In genomic region chrX:13038791-13039190, ce11 we compare ENCODE assay signal across 5 worm cellular contexts.
TF ChIP-seq lines count a peak whose summit lies in the region.

No protein-coding gene starts in this region.

TF ChIP-seq in whole organism, L1 larva, 84 proteins besides CTCF, POLR2A, EP300 and RAD21 (continued from another document):
- TF ChIP-seq C16A3.4 (tag; optimal IDR thresholded peaks at IDR 0.05; lab: Kevin White, UChicago) = peak; percentile 19
- 0 out of 2 replicates have a peak, but pooled peaks have one; percentile 6 for TF ChIP-seq nhr-19 (GFP tag; conservative IDR thresholded peaks at IDR 0.05; lab: Robert Waterston, UW)
- peak in 1 of 2 experiments; percentile 51 for TF ChIP-seq lin-35 (GFP tag; optimal IDR thresholded peaks at IDR 0.05; lab: Kevin White, UChicago)
- TF ChIP-seq nhr-47 (tag; optimal IDR thresholded peaks at IDR 0.05; lab: Kevin White, UChicago) = peak; percentile 9
- no peak for TF ChIP-seq rnt-1 (tag; optimal IDR thresholded peaks at IDR 0.05; lab: Kevin White, UChicago)
- TF ChIP-seq aha-1 (tag; optimal IDR thresholded peaks at IDR 0.05; lab: Kevin White, UChicago) = no peak
- peak; percentile 18 for TF ChIP-seq snu-23 (GFP tag; optimal IDR thresholded peaks at IDR 0.05; lab: Kevin White, UChicago)
- TF ChIP-seq mdl-1 (tag; optimal IDR thresholded peaks at IDR 0.05; lab: Kevin White, UChicago) = no peak

TF ChIP-seq in whole organism, L2 larva, 48 proteins besides CTCF, POLR2A, EP300 and RAD21 (continued from another document):
- no peak for TF ChIP-seq peb-1 (tag; optimal IDR thresholded peaks at IDR 0.05; lab: Kevin White, UChicago)

TF ChIP-seq in whole organism, L3 larva, 47 proteins besides CTCF, POLR2A, EP300 and RAD21 (continued from another document):
- TF ChIP-seq ceh-16 (tag; optimal IDR thresholded peaks at IDR 0.05; lab: Kevin White, UChicago) = no peak
- TF ChIP-seq unc-39 (tag; optimal IDR thresholded peaks at IDR 0.05; lab: Kevin White, UChicago) = no peak
- TF ChIP-seq ztf-4 (tag; optimal IDR thresholded peaks at IDR 0.05; lab: Kevin White, UChicago) = no peak
- no peak for TF ChIP-seq ztf-11 (tag; optimal IDR thresholded peaks at IDR 0.05; lab: Kevin White, UChicago)
- peak; percentile 79 for TF ChIP-seq lsy-12 (tag; optimal IDR thresholded peaks at IDR 0.05; lab: Kevin White, UChicago)
- TF ChIP-seq nfya-1 (tag; optimal IDR thresholded peaks at IDR 0.05; lab: Kevin White, UChicago; ENCODE audit: insufficient read depth) = peak; percentile 29
- TF ChIP-seq sea-2 (GFP tag; optimal IDR thresholded peaks at IDR 0.05; lab: Kevin White, UChicago) = no peak
- TF ChIP-seq nhr-76 (tag; optimal IDR thresholded peaks at IDR 0.05; lab: Kevin White, UChicago) = no peak
- TF ChIP-seq nhr-23 (tag; optimal IDR thresholded peaks at IDR 0.05; lab: Kevin White, UChicago) = no peak
- peak; percentile 48 for TF ChIP-seq pha-4 (tag; optimal IDR thresholded peaks at IDR 0.05; lab: Kevin White, UChicago)
- no peak for TF ChIP-seq egl-5 (tag; optimal IDR thresholded peaks at IDR 0.05; lab: Kevin White, UChicago)
- TF ChIP-seq nhr-11 (tag; optimal IDR thresholded peaks at IDR 0.05; lab: Kevin White, UChicago) = no peak
- TF ChIP-seq ceh-28 (tag; optimal IDR thresholded peaks at IDR 0.05; lab: Kevin White, UChicago) = no peak
- no peak for TF ChIP-seq egl-27 (tag; optimal IDR thresholded peaks at IDR 0.05; lab: Kevin White, UChicago)

TF ChIP-seq in whole organism, L4 larva, 104 proteins besides CTCF, POLR2A, EP300 and RAD21 (continued from another document and continues in another):
- peak; percentile 84 for TF ChIP-seq dmd-9 (GFP tag; IDR thresholded peaks at IDR 0.05; lab: Robert Waterston, UW)
- TF ChIP-seq madf-5 (GFP tag; IDR thresholded peaks at IDR 0.05; lab: Robert Waterston, UW) = peak in 1 of 2 experiments; percentile 80; a peak in 1 of 4 replicates
- TF ChIP-seq fkh-10 (GFP tag; optimal IDR thresholded peaks at IDR 0.05; lab: Kevin White, UChicago) = no peak
- TF ChIP-seq F26F4.8 (GFP tag; conservative IDR thresholded peaks at IDR 0.05; lab: Robert Waterston, UW) = peak; percentile 79; the same call in 1 of the 2 replicates
- no peak for TF ChIP-seq nhr-10 (tag; optimal IDR thresholded peaks at IDR 0.05; lab: Kevin White, UChicago)
- TF ChIP-seq ceh-32 (tag; optimal IDR thresholded peaks at IDR 0.05; lab: Kevin White, UChicago; ENCODE audit: poor library complexity) = no peak
- TF ChIP-seq daf-16 (GFP tag; optimal IDR thresholded peaks at IDR 0.05; lab: Kevin White, UChicago) = peak; percentile 67 to 89
- peak; percentile 96 for TF ChIP-seq daf-16 (tag; optimal IDR thresholded peaks at IDR 0.05; lab: Kevin White, UChicago)
- peak; percentile 83 for TF ChIP-seq arid-1 (GFP tag; conservative IDR thresholded peaks at IDR 0.05; lab: Robert Waterston, UW)
- no peak for TF ChIP-seq ama-1 (optimal IDR thresholded peaks at IDR 0.05; lab: Kevin White, UChicago)
- TF ChIP-seq D1046.2 (GFP tag; IDR thresholded peaks at IDR 0.05; lab: Robert Waterston, UW) = no peak
- TF ChIP-seq lsy-2 (tag; optimal IDR thresholded peaks at IDR 0.05; lab: Kevin White, UChicago) = peak in 1 of 2 experiments; percentile 26
- peak; percentile 63 for TF ChIP-seq lin-13 (GFP tag; optimal IDR thresholded peaks at IDR 0.05; lab: Kevin White, UChicago)
- TF ChIP-seq ceh-28 (tag; optimal IDR thresholded peaks at IDR 0.05; lab: Kevin White, UChicago) = no peak
- TF ChIP-seq nhr-102 (tag; optimal IDR thresholded peaks at IDR 0.05; lab: Kevin White, UChicago) = no peak
- TF ChIP-seq mdl-1 (tag; optimal IDR thresholded peaks at IDR 0.05; lab: Kevin White, UChicago) = no peak
- no peak for TF ChIP-seq jun-1 (tag; optimal IDR thresholded peaks at IDR 0.05; lab: Kevin White, UChicago)
- no peak for TF ChIP-seq aly-2 (tag; optimal IDR thresholded peaks at IDR 0.05; lab: Kevin White, UChicago)
- peak; percentile 69; the same call in 1 of the 2 replicates for TF ChIP-seq pha-4 (GFP tag; IDR thresholded peaks at IDR 0.05; lab: Robert Waterston, UW)
- TF ChIP-seq pha-4 (tag; optimal IDR thresholded peaks at IDR 0.05; lab: Kevin White, UChicago) = no peak
- TF ChIP-seq egl-43 (GFP tag; IDR thresholded peaks at IDR 0.05; lab: Robert Waterston, UW) = no peak; the same call in 1 of the 2 replicates
- TF ChIP-seq nhr-28 (tag; optimal IDR thresholded peaks at IDR 0.05; lab: Kevin White, UChicago) = peak; percentile 27
- peak; percentile 78; the same call in 1 of the 2 replicates for TF ChIP-seq Y48G9A.11 (GFP tag; IDR thresholded peaks at IDR 0.05; lab: Robert Waterston, UW)
- no peak for TF ChIP-seq nhr-237 (tag; optimal IDR thresholded peaks at IDR 0.05; lab: Kevin White, UChicago)
- no peak for TF ChIP-seq nhr-6 (tag; optimal IDR thresholded peaks at IDR 0.05; lab: Kevin White, UChicago)
- TF ChIP-seq zag-1 (tag; optimal IDR thresholded peaks at IDR 0.05; lab: Kevin White, UChicago) = no peak
- TF ChIP-seq ces-1 (GFP tag; optimal IDR thresholded peaks at IDR 0.05; lab: Kevin White, UChicago) = no peak
- peak; percentile 45 for TF ChIP-seq unc-130 (GFP tag; optimal IDR thresholded peaks at IDR 0.05; lab: Kevin White, UChicago)
- TF ChIP-seq tra-1 (GFP tag; IDR thresholded peaks at IDR 0.05; lab: Robert Waterston, UW) = peak; percentile 70; the same call in 1 of the 2 replicates
- no peak for TF ChIP-seq nhr-42 (GFP tag; IDR thresholded peaks at IDR 0.05; lab: Robert Waterston, UW)
- peak; percentile 32 for TF ChIP-seq mxl-3 (GFP tag; optimal IDR thresholded peaks at IDR 0.05; lab: Kevin White, UChicago)
- TF ChIP-seq saeg-2 (GFP tag; IDR thresholded peaks at IDR 0.05; lab: Robert Waterston, UW) = peak; percentile 62; the same call in 1 of the 2 replicates
- no peak for TF ChIP-seq nhr-11 (tag; optimal IDR thresholded peaks at IDR 0.05; lab: Kevin White, UChicago)
- TF ChIP-seq lim-7 (GFP tag; IDR thresholded peaks at IDR 0.05; lab: Robert Waterston, UW) = peak; percentile 74
- peak; percentile 70 for TF ChIP-seq dmd-6 (GFP tag; IDR thresholded peaks at IDR 0.05; lab: Robert Waterston, UW)
- no peak for TF ChIP-seq F10B5.3 (tag; optimal IDR thresholded peaks at IDR 0.05; lab: Kevin White, UChicago)
- peak; percentile 58 for TF ChIP-seq lir-3 (tag; optimal IDR thresholded peaks at IDR 0.05; lab: Kevin White, UChicago)
- no peak for TF ChIP-seq ztf-11 (tag; optimal IDR thresholded peaks at IDR 0.05; lab: Kevin White, UChicago)
- peak; percentile 83 for TF ChIP-seq dve-1 (tag; optimal IDR thresholded peaks at IDR 0.05; lab: Kevin White, UChicago; ENCODE audit: insufficient read depth)
- TF ChIP-seq R02D3.7 (tag; optimal IDR thresholded peaks at IDR 0.05; lab: Kevin White, UChicago) = no peak
- TF ChIP-seq F44E2.7 (GFP tag; IDR thresholded peaks at IDR 0.05; lab: Robert Waterston, UW) = no peak
- peak; percentile 59; the same call in 1 of the 2 replicates for TF ChIP-seq lin-1 (GFP tag; IDR thresholded peaks at IDR 0.05; lab: Robert Waterston, UW)
- TF ChIP-seq ctbp-1 (GFP tag; IDR thresholded peaks at IDR 0.05; lab: Robert Waterston, UW) = 0 out of 2 replicates have a peak, but pooled peaks have one; percentile 32
- TF ChIP-seq mdt-29 (GFP tag; IDR thresholded peaks at IDR 0.05; lab: Robert Waterston, UW) = no peak
- TF ChIP-seq ceh-62 (tag; optimal IDR thresholded peaks at IDR 0.05; lab: Kevin White, UChicago) = no peak
- no peak for TF ChIP-seq mxl-2 (GFP tag; conservative IDR thresholded peaks at IDR 0.05; lab: Robert Waterston, UW)
- TF ChIP-seq fos-1 (tag; optimal IDR thresholded peaks at IDR 0.05; lab: Kevin White, UChicago) = no peak
- peak; percentile 43 for TF ChIP-seq ztf-7 (tag; optimal IDR thresholded peaks at IDR 0.05; lab: Kevin White, UChicago)
- no peak for TF ChIP-seq zfp-2 (tag; optimal IDR thresholded peaks at IDR 0.05; lab: Kevin White, UChicago)
- no peak for TF ChIP-seq snpc-4 (tag; optimal IDR thresholded peaks at IDR 0.05; lab: Kevin White, UChicago)
- peak; percentile 11 for TF ChIP-seq duxl-1 (tag; optimal IDR thresholded peaks at IDR 0.05; lab: Kevin White, UChicago; ENCODE audit: poor library complexity)
- TF ChIP-seq dmd-8 (GFP tag; IDR thresholded peaks at IDR 0.05; lab: Robert Waterston, UW) = 0 out of 2 replicates have a peak, but pooled peaks have one; percentile 71
- TF ChIP-seq T26A8.4 (GFP tag; IDR thresholded peaks at IDR 0.05; lab: Robert Waterston, UW) = no peak
- TF ChIP-seq spr-1 (tag; optimal IDR thresholded peaks at IDR 0.05; lab: Kevin White, UChicago) = peak; percentile 26

TF ChIP-seq in whole organism, young adult, 124 proteins besides CTCF, POLR2A, EP300 and RAD21 (continued from another document and continues in another):
- peak; percentile 85 for TF ChIP-seq rpc-1 (optimal IDR thresholded peaks at IDR 0.05; lab: Kevin White, UChicago)
- peak; percentile 86 for TF ChIP-seq rpc-1 (tag; optimal IDR thresholded peaks at IDR 0.05; lab: Kevin White, UChicago)
- no peak for TF ChIP-seq pha-4 (tag; optimal IDR thresholded peaks at IDR 0.05; lab: Kevin White, UChicago)
- no peak for TF ChIP-seq bed-2 (GFP tag; IDR thresholded peaks at IDR 0.05; lab: Robert Waterston, UW)
- TF ChIP-seq attf-3 (GFP tag; conservative IDR thresholded peaks at IDR 0.05; lab: Robert Waterston, UW) = no peak
- no peak; the same call in 1 of the 2 replicates for TF ChIP-seq B0336.3 (GFP tag; IDR thresholded peaks at IDR 0.05; lab: Robert Waterston, UW)
- no peak for TF ChIP-seq lir-1 (GFP tag; conservative IDR thresholded peaks at IDR 0.05; lab: Robert Waterston, UW)
- no peak for TF ChIP-seq tlf-1 (GFP tag; optimal IDR thresholded peaks at IDR 0.05; lab: Kevin White, UChicago)
- peak; percentile 87; the same call in 1 of the 2 replicates for TF ChIP-seq cebp-2 (GFP tag; IDR thresholded peaks at IDR 0.05; lab: Robert Waterston, UW)
- 0 out of 2 replicates have a peak, but pooled peaks have one; percentile 20 for TF ChIP-seq Y67H2A.10 (GFP tag; conservative IDR thresholded peaks at IDR 0.05; lab: Robert Waterston, UW)
- TF ChIP-seq T26A5.8 (tag; optimal IDR thresholded peaks at IDR 0.05; lab: Kevin White, UChicago) = peak; percentile 44
- no peak for TF ChIP-seq mel-28 (tag; optimal IDR thresholded peaks at IDR 0.05; lab: Kevin White, UChicago; ENCODE audit: borderline replicate concordance)
- peak; percentile 39; the same call in 1 of the 2 replicates for TF ChIP-seq Y95B8A.8 (GFP tag; IDR thresholded peaks at IDR 0.05; lab: Robert Waterston, UW)
- no peak for TF ChIP-seq efl-1 (GFP tag; optimal IDR thresholded peaks at IDR 0.05; lab: Kevin White, UChicago)
- peak; percentile 53 for TF ChIP-seq sptf-2 (GFP tag; optimal IDR thresholded peaks at IDR 0.05; lab: Kevin White, UChicago)
- TF ChIP-seq unc-130 (GFP tag; optimal IDR thresholded peaks at IDR 0.05; lab: Kevin White, UChicago) = no peak
- no peak for TF ChIP-seq nfyb-1 (GFP tag; IDR thresholded peaks at IDR 0.05; lab: Robert Waterston, UW)
- peak; percentile 34 for TF ChIP-seq ZK185.1 (tag; optimal IDR thresholded peaks at IDR 0.05; lab: Kevin White, UChicago; ENCODE audit: poor library complexity, severe bottlenecking)
- TF ChIP-seq unc-62 (GFP tag; optimal IDR thresholded peaks at IDR 0.05; lab: Kevin White, UChicago) = no peak
- peak; percentile 73 for TF ChIP-seq pbrm-1 (GFP tag; IDR thresholded peaks at IDR 0.05; lab: Robert Waterston, UW)
- TF ChIP-seq lsl-1 (GFP tag; optimal IDR thresholded peaks at IDR 0.05; lab: Kevin White, UChicago) = no peak
- TF ChIP-seq ztf-25 (GFP tag; IDR thresholded peaks at IDR 0.05; lab: Robert Waterston, UW) = 0 out of 2 replicates have a peak, but pooled peaks have one; percentile 48
- peak; percentile 59 for TF ChIP-seq T07F8.4 (tag; optimal IDR thresholded peaks at IDR 0.05; lab: Kevin White, UChicago)
- TF ChIP-seq dpff-1 (tag; optimal IDR thresholded peaks at IDR 0.05; lab: Kevin White, UChicago) = no peak
- no peak for TF ChIP-seq Y53G8AR.9 (GFP tag; conservative IDR thresholded peaks at IDR 0.05; lab: Robert Waterston, UW)
- TF ChIP-seq lag-1 (GFP tag; IDR thresholded peaks at IDR 0.05; lab: Robert Waterston, UW) = no peak
- TF ChIP-seq madf-3 (GFP tag; IDR thresholded peaks at IDR 0.05; lab: Robert Waterston, UW) = no peak
- TF ChIP-seq aptf-3 (GFP tag; IDR thresholded peaks at IDR 0.05; lab: Robert Waterston, UW) = 0 out of 2 replicates have a peak, but pooled peaks have one; percentile 59
- TF ChIP-seq hmg-20 (GFP tag; IDR thresholded peaks at IDR 0.05; lab: Robert Waterston, UW) = 0 out of 2 replicates have a peak, but pooled peaks have one; percentile 44
- TF ChIP-seq ceh-79 (tag; optimal IDR thresholded peaks at IDR 0.05; lab: Kevin White, UChicago) = no peak
- peak; percentile 55 for TF ChIP-seq snpc-3.4 (tag; optimal IDR thresholded peaks at IDR 0.05; lab: Kevin White, UChicago)
- no peak for TF ChIP-seq ama-1 (optimal IDR thresholded peaks at IDR 0.05; lab: Kevin White, UChicago)
- TF ChIP-seq ama-1 (GFP tag; optimal IDR thresholded peaks at IDR 0.05; lab: Kevin White, UChicago) = peak in 1 of 2 experiments; percentile 32
- no peak for TF ChIP-seq gei-17 (GFP tag; optimal IDR thresholded peaks at IDR 0.05; lab: Kevin White, UChicago)
- peak; percentile 90 for TF ChIP-seq him-1 (tag; optimal IDR thresholded peaks at IDR 0.05; lab: Kevin White, UChicago)
- TF ChIP-seq nhr-179 (tag; optimal IDR thresholded peaks at IDR 0.05; lab: Kevin White, UChicago) = peak; percentile 64
- TF ChIP-seq ceh-40 (GFP tag; IDR thresholded peaks at IDR 0.05; lab: Robert Waterston, UW) = peak; percentile 71; the same call in 1 of the 2 replicates
- TF ChIP-seq hmg-1.2 (GFP tag; IDR thresholded peaks at IDR 0.05; lab: Robert Waterston, UW) = no peak; the same call in 1 of the 2 replicates
- TF ChIP-seq aptf-2 (GFP tag; conservative IDR thresholded peaks at IDR 0.05; lab: Robert Waterston, UW) = no peak
- peak; percentile 93 for TF ChIP-seq lin-26 (GFP tag; IDR thresholded peaks at IDR 0.05; lab: Robert Waterston, UW)
- TF ChIP-seq atf-7 (tag; optimal IDR thresholded peaks at IDR 0.05; lab: Kevin White, UChicago) = peak; percentile 12
- TF ChIP-seq ceh-58 (GFP tag; IDR thresholded peaks at IDR 0.05; lab: Robert Waterston, UW) = no peak
- no peak for TF ChIP-seq sdz-38 (tag; optimal IDR thresholded peaks at IDR 0.05; lab: Kevin White, UChicago)
- TF ChIP-seq ekl-4 (GFP tag; IDR thresholded peaks at IDR 0.05; lab: Robert Waterston, UW) = no peak
- TF ChIP-seq ztf-18 (tag; optimal IDR thresholded peaks at IDR 0.05; lab: Kevin White, UChicago) = peak; percentile 62
- TF ChIP-seq D2030.7 (GFP tag; IDR thresholded peaks at IDR 0.05; lab: Robert Waterston, UW) = peak; percentile 86
- no peak for TF ChIP-seq tbx-9 (tag; optimal IDR thresholded peaks at IDR 0.05; lab: Kevin White, UChicago; ENCODE audit: borderline replicate concordance)
- no peak for TF ChIP-seq F39B2.1 (GFP tag; IDR thresholded peaks at IDR 0.05; lab: Robert Waterston, UW)
- peak; percentile 73 for TF ChIP-seq snpc-4 (GFP tag; optimal IDR thresholded peaks at IDR 0.05; lab: Kevin White, UChicago)
- TF ChIP-seq snpc-4 (tag; optimal IDR thresholded peaks at IDR 0.05; lab: Kevin White, UChicago) = peak in 1 of 4 experiments; percentile 56
- TF ChIP-seq hsf-1 (GFP tag; IDR thresholded peaks at IDR 0.05; lab: Robert Waterston, UW) = no peak
- no peak for TF ChIP-seq xnd-1 (tag; optimal IDR thresholded peaks at IDR 0.05; lab: Kevin White, UChicago)
- TF ChIP-seq F49E8.2 (tag; optimal IDR thresholded peaks at IDR 0.05; lab: Kevin White, UChicago; ENCODE audit: insufficient read depth) = no peak
- peak; percentile 51 for TF ChIP-seq B0035.1 (tag; optimal IDR thresholded peaks at IDR 0.05; lab: Kevin White, UChicago)
- no peak for TF ChIP-seq fkh-3 (tag; optimal IDR thresholded peaks at IDR 0.05; lab: Kevin White, UChicago)
- no peak for TF ChIP-seq F57C9.4 (tag; optimal IDR thresholded peaks at IDR 0.05; lab: Kevin White, UChicago)
- no peak for TF ChIP-seq attf-5 (GFP tag; optimal IDR thresholded peaks at IDR 0.05; lab: Kevin White, UChicago)
- TF ChIP-seq snpc-1.1 (tag; optimal IDR thresholded peaks at IDR 0.05; lab: Kevin White, UChicago; ENCODE audit: insufficient read depth) = peak; percentile 43
- peak; percentile 83 for TF ChIP-seq B0261.1 (tag; optimal IDR thresholded peaks at IDR 0.05; lab: Kevin White, UChicago)
- no peak for TF ChIP-seq F37B4.10 (GFP tag; IDR thresholded peaks at IDR 0.05; lab: Robert Waterston, UW)
- no peak for TF ChIP-seq ceh-27 (GFP tag; optimal IDR thresholded peaks at IDR 0.05; lab: Kevin White, UChicago)
- TF ChIP-seq Y53F4B.3 (GFP tag; IDR thresholded peaks at IDR 0.05; lab: Robert Waterston, UW) = 0 out of 2 replicates have a peak, but pooled peaks have one; percentile 12
